Fruit fly (Drosophila melanogaster) whole organism, embryonic: ENCODE measurements around the gene CG13675.

ENCODE experiments used
- Antp ChIP-seq: fragments of 200-800 bp; sonication (Bioruptor generic); optimal IDR thresholded peaks from 3 replicates; lab custom pipeline; 2016; ENCODE audit warnings: missing biosample characterization, missing genetic modification characterization
- Atf3 ChIP-seq: fragments of 200-800 bp; sonication (Bioruptor generic); optimal IDR thresholded peaks from 3 replicates; lab custom pipeline; 2016; ENCODE audit warnings: missing biosample characterization, missing genetic modification characterization
- Atf6 ChIP-seq: fragments of 200-800 bp; sonication (Bioruptor generic); IDR thresholded peaks from 2 replicates; pipeline ENCODE4 v1.3.6; 2022; ENCODE audit warnings: missing biosample characterization, missing genetic modification characterization
- Bdp1 ChIP-seq: fragments of 200-800 bp; sonication (Bioruptor generic); optimal IDR thresholded peaks from 3 replicates; lab custom pipeline; 2016; ENCODE audit warnings: missing biosample characterization, missing genetic modification characterization
- CG11695 ChIP-seq: fragments of 200-800 bp; sonication (Bioruptor generic); IDR thresholded peaks from 3 replicates; pipeline ENCODE4 v1.3.6; 2022; ENCODE audit warnings: missing biosample characterization, missing genetic modification characterization
- CG12744 ChIP-seq: fragments of 200-800 bp; sonication (Bioruptor generic); optimal IDR thresholded peaks from 2 replicates; lab custom pipeline; 2016; ENCODE audit warnings: missing biosample characterization, missing genetic modification characterization
- CG13287 ChIP-seq: fragments of 200-800 bp; sonication (Bioruptor generic); IDR thresholded peaks from 2 replicates; pipeline ENCODE4 v1.3.6; 2022; ENCODE audit warnings: missing biosample characterization, missing genetic modification characterization; ENCODE audit not compliant: partially characterized antibody
- CG13424 ChIP-seq: fragments of 200-800 bp; sonication (Bioruptor generic); optimal IDR thresholded peaks from 2 replicates; lab custom pipeline; 2019; ENCODE audit warnings: missing biosample characterization, mild to moderate bottlenecking, missing genetic modification characterization, moderate library complexity
- CG14860 ChIP-seq: fragments of 200-800 bp; sonication (Bioruptor generic); IDR thresholded peaks from 3 replicates; pipeline ENCODE4 v1.3.6; 2022; ENCODE audit warnings: missing biosample characterization, missing genetic modification characterization; ENCODE audit not compliant: partially characterized antibody
- CG15073 ChIP-seq: fragments of 200-800 bp; sonication (Bioruptor generic); optimal IDR thresholded peaks from 2 replicates; lab custom pipeline; 2016; ENCODE audit warnings: missing biosample characterization, missing genetic modification characterization
- CG1603 ChIP-seq: fragments of 200-800 bp; sonication (Bioruptor generic); optimal IDR thresholded peaks from 2 replicates; lab custom pipeline; 2019; ENCODE audit warnings: missing biosample characterization, mild to moderate bottlenecking, missing genetic modification characterization, moderate library complexity
- CG17186 ChIP-seq: fragments of 200-800 bp; sonication (Bioruptor generic); optimal IDR thresholded peaks from 3 replicates; lab custom pipeline; 2017; ENCODE audit warnings: missing biosample characterization, missing genetic modification reagents, missing genetic modification characterization
- CG18476 ChIP-seq: fragments of 200-800 bp; sonication (Bioruptor generic); optimal IDR thresholded peaks from 2 replicates; lab custom pipeline; 2016; ENCODE audit warnings: missing biosample characterization, mild to moderate bottlenecking, missing genetic modification characterization
- CG2889 ChIP-seq: fragments of 200-800 bp; sonication (Bioruptor generic); IDR thresholded peaks from 3 replicates; pipeline ENCODE4 v1.3.6; 2022; ENCODE audit warnings: missing biosample characterization, missing genetic modification characterization
- CG31365 ChIP-seq: fragments of 200-800 bp; sonication (Bioruptor generic); optimal IDR thresholded peaks from 2 replicates; lab custom pipeline; 2018; ENCODE audit warnings: missing biosample characterization, mild to moderate bottlenecking, missing genetic modification characterization
- CG5180 ChIP-seq: fragments of 200-800 bp; sonication (Bioruptor generic); optimal IDR thresholded peaks from 3 replicates; lab custom pipeline; 2017; ENCODE audit warnings: missing biosample characterization, missing genetic modification characterization, mild to moderate bottlenecking, moderate library complexity, missing genetic modification reagents
- CG6272 ChIP-seq: fragments of 200-800 bp; sonication (Bioruptor generic); IDR thresholded peaks from 2 replicates; pipeline ENCODE4 v1.3.6; 2022; ENCODE audit warnings: missing biosample characterization, missing genetic modification characterization
- CG6765 ChIP-seq: fragments of 200-800 bp; sonication (Bioruptor generic); optimal IDR thresholded peaks from 3 replicates; lab custom pipeline; 2017; ENCODE audit warnings: missing biosample characterization, mild to moderate bottlenecking, missing genetic modification characterization
- CG6791 ChIP-seq: fragments of 200-800 bp; sonication (Bioruptor generic); IDR thresholded peaks from 3 replicates; pipeline ENCODE4 v1.3.6; 2022; ENCODE audit warnings: missing biosample characterization, missing genetic modification characterization; ENCODE audit not compliant: partially characterized antibody
- D19B ChIP-seq: fragments of 200-800 bp; sonication (Bioruptor generic); optimal IDR thresholded peaks from 2 replicates; lab custom pipeline; 2017; ENCODE audit warnings: missing biosample characterization, mild to moderate bottlenecking, missing genetic modification characterization
- E2f2 ChIP-seq: fragments of 200-800 bp; sonication (Bioruptor generic); IDR thresholded peaks from 2 replicates; pipeline ENCODE4 v1.3.6; 2022; ENCODE audit warnings: missing biosample characterization, missing genetic modification characterization
- Ets97D ChIP-seq: fragments of 200-800 bp; sonication (Bioruptor generic); optimal IDR thresholded peaks from 3 replicates; lab custom pipeline; 2016; ENCODE audit warnings: missing biosample characterization, missing genetic modification characterization
- HmgZ ChIP-seq: fragments of 200-800 bp; sonication (Bioruptor generic); optimal IDR thresholded peaks from 2 replicates; lab custom pipeline; 2018; ENCODE audit warnings: missing biosample characterization, mild to moderate bottlenecking, missing genetic modification characterization
- Hr78 ChIP-seq, 2 experiments: fragments of 200-800 bp in 1 of 2; fragments of >200 bp in 1 of 2; sonication (Bioruptor generic) in 1 of 2; optimal IDR thresholded peaks; 2 replicates each; lab custom pipeline; 2017 to 2019; ENCODE audit warnings: missing biosample characterization in 2 of 2, missing genetic modification characterization in 2 of 2, mild to moderate bottlenecking in 1 of 2, moderate library complexity in 1 of 2
- Nf-YC ChIP-seq: fragments of 200-800 bp; optimal IDR thresholded peaks from 3 replicates; lab custom pipeline; 2019; ENCODE audit warnings: missing biosample characterization, mild to moderate bottlenecking, missing genetic modification characterization, moderate library complexity
- Rfx ChIP-seq: fragments of 200-800 bp; sonication (Bioruptor generic); IDR thresholded peaks from 2 replicates; pipeline ENCODE4 v1.3.6; 2022; ENCODE audit warnings: missing biosample characterization, missing genetic modification characterization
- Rx ChIP-seq: fragments of 200-800 bp; sonication (Bioruptor generic); IDR thresholded peaks from 2 replicates; pipeline ENCODE4 v1.3.6; 2022; ENCODE audit warnings: missing biosample characterization, missing genetic modification characterization
- Sox100B ChIP-seq: fragments of 200-800 bp; sonication (Bioruptor generic); optimal IDR thresholded peaks from 3 replicates; lab custom pipeline; 2018; ENCODE audit warnings: missing biosample characterization, mild to moderate bottlenecking, missing genetic modification characterization
- croc ChIP-seq: fragments of 200-800 bp; sonication (Bioruptor generic); conservative IDR thresholded peaks from 3 replicates; pipeline ENCODE4 v1.3.6; 2022; ENCODE audit warnings: missing biosample characterization, missing genetic modification characterization
- crol ChIP-seq: fragments of 200-800 bp; sonication (Bioruptor generic); IDR thresholded peaks from 2 replicates; pipeline ENCODE4 v1.3.6; 2022; ENCODE audit warnings: missing biosample characterization, missing genetic modification characterization
- dmrt11E ChIP-seq: fragments of 200-800 bp; sonication (Bioruptor generic); optimal IDR thresholded peaks from 3 replicates; lab custom pipeline; 2018; ENCODE audit warnings: missing biosample characterization, mild to moderate bottlenecking, missing genetic modification characterization, moderate library complexity
- esg ChIP-seq: fragments of 200-800 bp; sonication (Bioruptor generic); conservative IDR thresholded peaks from 2 replicates; pipeline ENCODE4 v1.3.6; 2022; ENCODE audit warnings: missing biosample characterization, missing genetic modification characterization
- ewg ChIP-seq: fragments of 200-800 bp; sonication (Bioruptor generic); optimal IDR thresholded peaks from 3 replicates; lab custom pipeline; 2017; ENCODE audit warnings: mild to moderate bottlenecking, missing biosample characterization, missing genetic modification reagents, missing genetic modification characterization
- gcm ChIP-seq: fragments of 200-800 bp; sonication (Bioruptor generic); optimal IDR thresholded peaks from 2 replicates; lab custom pipeline; 2019; ENCODE audit warnings: missing biosample characterization, mild to moderate bottlenecking, missing genetic modification characterization, moderate library complexity
- gsb-n ChIP-seq: fragments of 200-800 bp; sonication (Bioruptor generic); optimal IDR thresholded peaks from 3 replicates; lab custom pipeline; 2018; ENCODE audit warnings: missing biosample characterization, mild to moderate bottlenecking, missing genetic modification characterization
- inv ChIP-seq: fragments of 200-800 bp; sonication (Bioruptor generic); IDR thresholded peaks from 2 replicates; pipeline ENCODE4 v1.3.6; 2022; ENCODE audit warnings: missing biosample characterization, missing genetic modification characterization; ENCODE audit not compliant: partially characterized antibody
- kah ChIP-seq: fragments of 200-800 bp; sonication (Bioruptor generic); optimal IDR thresholded peaks from 2 replicates; lab custom pipeline; 2018; ENCODE audit warnings: missing biosample characterization, mild to moderate bottlenecking, missing genetic modification characterization
- luna ChIP-seq: fragments of 200-800 bp; sonication (Bioruptor generic); optimal IDR thresholded peaks from 2 replicates; lab custom pipeline; 2016; ENCODE audit warnings: missing biosample characterization, missing genetic modification characterization
- odd ChIP-seq: fragments of 200-800 bp; sonication (Bioruptor generic); optimal IDR thresholded peaks from 2 replicates; lab custom pipeline; 2017; ENCODE audit warnings: missing biosample characterization, mild to moderate bottlenecking, missing genetic modification characterization
- pan ChIP-seq, 4 experiments: fragments of >200 bp in 3 of 4; fragments of 200-800 bp in 1 of 4; sonication (Bioruptor generic) in 1 of 4; optimal IDR thresholded peaks in 3 of 4; IDR thresholded peaks in 1 of 4; 2 replicates each; pipeline versions ENCODE4 v1.3.6 to Lab custom; 2017 to 2022; ENCODE audit warnings: missing biosample characterization in 2 of 4, missing genetic modification characterization in 2 of 4, mixed read lengths in 1 of 4
- pb ChIP-seq: fragments of 200-800 bp; sonication (Bioruptor generic); optimal IDR thresholded peaks from 3 replicates; lab custom pipeline; 2016; ENCODE audit warnings: missing biosample characterization, missing genetic modification characterization
- pfk ChIP-seq: fragments of 200-800 bp; sonication (Bioruptor generic); optimal IDR thresholded peaks from 2 replicates; lab custom pipeline; 2018; ENCODE audit warnings: missing biosample characterization, mild to moderate bottlenecking, missing genetic modification characterization, moderate library complexity
- ro ChIP-seq: fragments of 200-800 bp; sonication (Bioruptor generic); IDR thresholded peaks from 2 replicates; pipeline ENCODE4 v1.3.6; 2022; ENCODE audit warnings: missing biosample characterization, missing genetic modification characterization
- sima ChIP-seq: fragments of 200-800 bp; sonication (Bioruptor generic); optimal IDR thresholded peaks from 2 replicates; lab custom pipeline; 2016; ENCODE audit warnings: missing biosample characterization, missing genetic modification characterization
- slou ChIP-seq: fragments of 200-800 bp; sonication (Bioruptor generic); optimal IDR thresholded peaks from 3 replicates; lab custom pipeline; 2016; ENCODE audit warnings: missing biosample characterization, missing genetic modification characterization
- tna ChIP-seq: fragments of 200-800 bp; sonication (Bioruptor generic); IDR thresholded peaks from 2 replicates; pipeline ENCODE4 v1.3.6; 2022; ENCODE audit warnings: missing biosample characterization, missing genetic modification characterization; ENCODE audit not compliant: partially characterized antibody
- yki ChIP-seq: fragments of >200 bp; optimal IDR thresholded peaks from 3 replicates; lab custom pipeline; 2018
- zfh2 ChIP-seq: fragments of 200-800 bp; sonication (Bioruptor generic); optimal IDR thresholded peaks from 2 replicates; lab custom pipeline; 2016; ENCODE audit warnings: missing biosample characterization, missing genetic modification characterization

The CG13675 gene

dm6 chr3L:8186627-8187396, 21.5 kb upstream of the CG13675 start, which contains the start of the genes ERR and Atg18a (continued):
- peak; percentile 93 for TF ChIP-seq zfh2 (GFP tag; lab: Kevin White, UChicago)
- TF ChIP-seq CG2889 (GFP tag; lab: Robert Waterston, UW), result peak; percentile 77
- TF ChIP-seq Rfx (GFP tag; lab: Robert Waterston, UW), result peak; percentile 94
- peak; percentile 72 for TF ChIP-seq CG1603 (tag; lab: Kevin White, UChicago)
- TF ChIP-seq Rx (GFP tag; lab: Robert Waterston, UW), result peak; percentile 82
- peak; percentile 85 for TF ChIP-seq CG17186 (GFP tag; lab: Kevin White, UChicago)
- peak; percentile 23 for TF ChIP-seq luna (GFP tag; lab: Kevin White, UChicago)
- TF ChIP-seq Antp (GFP tag; lab: Kevin White, UChicago), result peak; percentile 85
- TF ChIP-seq CG12744 (GFP tag; lab: Kevin White, UChicago), result peak; percentile 63
- no peak for TF ChIP-seq ewg (GFP tag; lab: Kevin White, UChicago)
- TF ChIP-seq gsb-n, result no peak
- TF ChIP-seq esg, result peak; percentile 87
- peak; percentile 81 for TF ChIP-seq Nf-YC (tag; lab: Kevin White, UChicago)
- no peak for TF ChIP-seq pan (optimal IDR thresholded peaks at IDR 0.05; lab: Kevin White, UChicago)
- TF ChIP-seq pan (GFP tag; optimal IDR thresholded peaks at IDR 0.05 in 1 of 2, IDR thresholded peaks at IDR 0.05 in 1 of 2), result peak in 1 of 2 experiments; percentile 83
- TF ChIP-seq CG6791 (GFP tag; lab: Robert Waterston, UW), result peak; percentile 45; the same call in 1 of the 3 replicates
- TF ChIP-seq CG31365 (tag; lab: Kevin White, UChicago), result peak; percentile 0
- TF ChIP-seq dmrt11E, result peak; percentile 74
- peak; percentile 87 for TF ChIP-seq slou
- no peak for TF ChIP-seq crol
- no peak for TF ChIP-seq yki (lab: Kevin White, UChicago)
- TF ChIP-seq CG18476 (GFP tag; lab: Kevin White, UChicago), result peak; percentile 74
- peak; percentile 87 for TF ChIP-seq HmgZ (tag; lab: Kevin White, UChicago)
- TF ChIP-seq inv (GFP tag; lab: Robert Waterston, UW), result peak; percentile 61; the same call in 1 of the 2 replicates
- peak; percentile 65 for TF ChIP-seq pb (GFP tag; lab: Kevin White, UChicago)
- peak; percentile 88 for TF ChIP-seq Ets97D (GFP tag; lab: Kevin White, UChicago)
- no peak for TF ChIP-seq pfk (GFP tag; lab: Kevin White, UChicago)
- TF ChIP-seq Bdp1, result peak; percentile 76
- TF ChIP-seq D19B (GFP tag; lab: Kevin White, UChicago), result peak; percentile 60
- TF ChIP-seq tna (GFP tag; lab: Robert Waterston, UW), result no peak
- TF ChIP-seq Hr78 (GFP tag; optimal IDR thresholded peaks at IDR 0.05; lab: Kevin White, UChicago), result no peak
- no peak for TF ChIP-seq CG6765 (GFP tag; lab: Kevin White, UChicago)
- peak; percentile 3 for TF ChIP-seq kah (GFP tag; lab: Kevin White, UChicago)
- peak; percentile 62 for TF ChIP-seq Atf3 (GFP tag; lab: Kevin White, UChicago)
- TF ChIP-seq sima, result no peak
- TF ChIP-seq CG5180 (GFP tag; lab: Kevin White, UChicago), result peak; percentile 19
- TF ChIP-seq CG6272 (GFP tag; lab: Robert Waterston, UW), result peak; percentile 88
- peak; percentile 70 for TF ChIP-seq CG13287
- TF ChIP-seq CG11695 (GFP tag; lab: Robert Waterston, UW), result peak; percentile 70; the same call in 1 of the 3 replicates
- peak; percentile 36; the same call in 1 of the 3 replicates for TF ChIP-seq CG14860
- TF ChIP-seq CG13424 (tag; lab: Kevin White, UChicago), result peak; percentile 89
- peak; percentile 86 for TF ChIP-seq Atf6
- peak; percentile 11 for TF ChIP-seq odd
- peak; percentile 49 for TF ChIP-seq gcm (GFP tag; lab: Kevin White, UChicago)
- peak; percentile 85 for TF ChIP-seq croc (GFP tag; lab: Robert Waterston, UW)
- no peak for TF ChIP-seq Sox100B (GFP tag; lab: Kevin White, UChicago)
- no peak for TF ChIP-seq CG15073 (GFP tag; lab: Kevin White, UChicago)
- TF ChIP-seq ro (GFP tag; lab: Robert Waterston, UW), result peak; percentile 62; the same call in 1 of the 2 replicates
- peak; percentile 65 for TF ChIP-seq E2f2 (GFP tag; lab: Robert Waterston, UW)
